Worm (Caenorhabditis elegans): ENCODE data around the gene F38A5.6.

- TF ChIP-seq ref-1 (GFP tag; conservative IDR thresholded peaks at IDR 0.05) (no peak), ztf-23 (GFP tag; IDR thresholded peaks at IDR 0.05) (no peak), ztf-29 (GFP tag; IDR thresholded peaks at IDR 0.05) (no peak), flt-1 (GFP tag; IDR thresholded peaks at IDR 0.05) (no peak), klf-2 (GFP tag; conservative IDR thresholded peaks at IDR 0.05) (no peak), cog-1 (tag; optimal IDR thresholded peaks at IDR 0.05) (no peak), med-1 (GFP tag; optimal IDR thresholded peaks at IDR 0.05; ENCODE audit: insufficient read depth) (no peak), tab-1 (GFP tag; IDR thresholded peaks at IDR 0.05) (no peak)
Measured at ce11 chrIV:6581658-6582057, 15.5 kb downstream of the F38A5.6 start.

Data from whole organism, midembryonic.